Worm (Caenorhabditis elegans): ENCODE measurements around the gene nhr-208.
"Not testable (repeated sequence)": the region's sequence is repeated elsewhere in the genome, so short reads cannot be mapped to it uniquely, and the experiment has no call there.

The nhr-208 gene

ce11 chrV:12120381-12120780 is 26.3 kb downstream of the nhr-208 start, which contains the start of gene C13C4.7:
Gene C13C4.7, minus strand, starts transcription at chrV:12120481.
- TF ChIP-seq B0310.2 (tag; optimal IDR thresholded peaks at IDR 0.05) (no peak), F13C5.2 (tag; optimal IDR thresholded peaks at IDR 0.05) (no peak), ceh-36 (tag; optimal IDR thresholded peaks at IDR 0.05) (no peak), hmbx-1 (tag; optimal IDR thresholded peaks at IDR 0.05) (no peak), sea-1 (GFP tag; conservative IDR thresholded peaks at IDR 0.05) (no peak), tbx-11 (GFP tag; IDR thresholded peaks at IDR 0.05) (no peak), scrt-1 (GFP tag; IDR thresholded peaks at IDR 0.05) (no peak), flt-1 (GFP tag; IDR thresholded peaks at IDR 0.05) (no peak), aly-1 (tag; optimal IDR thresholded peaks at IDR 0.05) (no peak), hmg-4 (GFP tag; optimal IDR thresholded peaks at IDR 0.05) (no peak), tbx-37 (GFP tag; conservative IDR thresholded peaks at IDR 0.05) (no peak), ceh-13 (GFP tag; optimal IDR thresholded peaks at IDR 0.05) (no peak), ets-7 (tag; optimal IDR thresholded peaks at IDR 0.05) (no peak), ama-1 (optimal IDR thresholded peaks at IDR 0.05) (no peak), hnd-1 (tag; optimal IDR thresholded peaks at IDR 0.05) (no peak), pes-1 (GFP tag; IDR thresholded peaks at IDR 0.05) (no peak), tra-4 (tag; optimal IDR thresholded peaks at IDR 0.05) (no peak)

DNA sequence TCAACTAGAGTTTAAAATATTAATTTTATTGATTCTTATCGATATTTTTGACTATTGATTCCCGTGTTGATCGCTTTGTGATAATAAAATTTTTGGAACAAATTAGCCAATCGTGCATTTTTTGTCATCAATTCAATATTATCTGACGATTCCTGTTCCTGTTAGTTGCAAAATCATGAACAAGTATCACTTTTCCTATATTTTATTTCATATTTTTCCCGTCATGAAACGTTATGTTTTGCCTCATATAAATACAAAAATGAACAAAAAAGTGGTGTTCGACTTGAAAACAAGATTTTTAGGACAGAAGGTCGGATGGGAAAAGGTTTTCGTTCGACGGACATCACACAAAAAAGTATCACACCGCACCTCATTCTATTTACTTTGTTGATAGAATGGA is 27.2 kb downstream of the nhr-208 start, which contains the start of gene C13C4.6:
TSS of gene C13C4.6 (plus strand) at position 301 of the 400 bp plus-strand sequence.
- no peak for TF ChIP-seq hmg-4 (GFP tag; optimal IDR thresholded peaks at IDR 0.05)
- no peak for TF ChIP-seq hnd-1 (tag; optimal IDR thresholded peaks at IDR 0.05)
- TF ChIP-seq hmbx-1 (tag; optimal IDR thresholded peaks at IDR 0.05): no peak
- no peak for TF ChIP-seq pes-1 (GFP tag; IDR thresholded peaks at IDR 0.05)
- no peak for TF ChIP-seq ets-7 (tag; optimal IDR thresholded peaks at IDR 0.05)
- TF ChIP-seq ceh-13 (GFP tag; optimal IDR thresholded peaks at IDR 0.05): no peak
- TF ChIP-seq aly-1 (tag; optimal IDR thresholded peaks at IDR 0.05): no peak
- TF ChIP-seq sea-1 (GFP tag; conservative IDR thresholded peaks at IDR 0.05): no peak
- TF ChIP-seq B0310.2 (tag; optimal IDR thresholded peaks at IDR 0.05): no peak

DNA sequence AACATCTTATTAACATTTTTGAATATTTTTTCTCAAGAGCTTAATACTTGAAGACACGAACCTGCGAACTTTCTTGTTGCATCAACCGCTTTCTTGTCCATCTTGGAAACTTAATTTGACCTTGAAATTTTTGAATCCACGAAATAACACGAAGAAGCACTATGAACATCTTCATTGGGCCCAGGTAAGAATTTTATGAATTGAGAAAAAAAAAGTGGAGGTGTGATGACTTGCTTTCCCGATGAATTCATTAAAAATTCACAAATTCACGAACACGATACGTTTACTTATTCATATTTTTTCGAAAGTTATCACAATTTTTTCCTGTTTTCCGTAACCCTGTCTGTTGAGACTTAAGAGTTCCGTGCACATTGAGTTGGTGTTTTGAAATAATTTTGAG is 36.6 kb downstream of the nhr-208 start, which contains the start of gene C27A7.6:
TSS of gene C27A7.6 (minus strand) at position 101 of the 400 bp plus-strand sequence.
- TF ChIP-seq flt-1 (GFP tag; IDR thresholded peaks at IDR 0.05); hmg-4 (GFP tag; optimal IDR thresholded peaks at IDR 0.05); scrt-1 (GFP tag; IDR thresholded peaks at IDR 0.05): not testable (repeated sequence)

- TF ChIP-seq ama-1 (optimal IDR thresholded peaks at IDR 0.05); scrt-1 (GFP tag; IDR thresholded peaks at IDR 0.05); hnd-1 (tag; optimal IDR thresholded peaks at IDR 0.05): not testable (repeated sequence)
Observed at ce11 chrV:12131157-12131556, 37.0 kb downstream of the nhr-208 start, which contains the start of gene enpp-1. Gene enpp-1, plus strand, starts transcription at chrV:12131457.

DNA sequence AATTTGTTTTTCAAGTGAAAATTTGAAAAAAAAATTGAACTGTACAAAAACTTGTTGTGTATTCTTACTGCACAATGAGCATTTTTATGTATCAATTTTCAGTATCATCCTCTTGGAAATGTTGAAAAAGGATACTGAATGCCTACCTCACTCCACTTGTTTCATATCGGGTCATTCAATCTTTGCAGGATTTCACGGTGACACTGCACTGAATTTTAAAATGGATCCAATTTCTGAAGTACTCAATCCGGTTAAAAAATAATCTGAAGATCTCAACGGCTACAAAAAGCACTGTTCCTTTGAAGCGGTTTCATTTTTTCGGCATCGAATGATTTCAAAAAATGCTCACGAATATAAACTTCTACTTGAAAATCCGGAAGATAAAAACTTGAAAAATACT is 43.8 kb downstream of the nhr-208 start:
- no peak for TF ChIP-seq ceh-36 (tag; optimal IDR thresholded peaks at IDR 0.05)
- no peak for TF ChIP-seq hnd-1 (tag; optimal IDR thresholded peaks at IDR 0.05)
- no peak for TF ChIP-seq sea-1 (GFP tag; conservative IDR thresholded peaks at IDR 0.05)
- no peak for TF ChIP-seq tbx-37 (GFP tag; conservative IDR thresholded peaks at IDR 0.05)
- TF ChIP-seq aly-1 (tag; optimal IDR thresholded peaks at IDR 0.05): no peak
- no peak for TF ChIP-seq pes-1 (GFP tag; IDR thresholded peaks at IDR 0.05)
- TF ChIP-seq ceh-13 (GFP tag; optimal IDR thresholded peaks at IDR 0.05): no peak

- TF ChIP-seq hnd-1 (tag; optimal IDR thresholded peaks at IDR 0.05): no peak
- TF ChIP-seq ets-7 (tag; optimal IDR thresholded peaks at IDR 0.05): no peak
- no peak for TF ChIP-seq scrt-1 (GFP tag; IDR thresholded peaks at IDR 0.05)
- TF ChIP-seq F13C5.2 (tag; optimal IDR thresholded peaks at IDR 0.05): no peak
- no peak for TF ChIP-seq ceh-36 (tag; optimal IDR thresholded peaks at IDR 0.05)
- TF ChIP-seq hmbx-1 (tag; optimal IDR thresholded peaks at IDR 0.05): no peak
- TF ChIP-seq tbx-11 (GFP tag; IDR thresholded peaks at IDR 0.05): no peak
- TF ChIP-seq ama-1 (optimal IDR thresholded peaks at IDR 0.05): no peak
- no peak for TF ChIP-seq sea-1 (GFP tag; conservative IDR thresholded peaks at IDR 0.05)
- no peak for TF ChIP-seq flt-1 (GFP tag; IDR thresholded peaks at IDR 0.05)
- TF ChIP-seq hmg-4 (GFP tag; optimal IDR thresholded peaks at IDR 0.05): no peak
- no peak for TF ChIP-seq tbx-37 (GFP tag; conservative IDR thresholded peaks at IDR 0.05)
- no peak for TF ChIP-seq pes-1 (GFP tag; IDR thresholded peaks at IDR 0.05)
- no peak for TF ChIP-seq B0310.2 (tag; optimal IDR thresholded peaks at IDR 0.05)
- TF ChIP-seq tra-4 (tag; optimal IDR thresholded peaks at IDR 0.05): no peak
- TF ChIP-seq aly-1 (tag; optimal IDR thresholded peaks at IDR 0.05): no peak
Observed at ce11 chrV:12140625-12141024, 46.5 kb downstream of the nhr-208 start, which contains the start of gene C27A7.3. Gene C27A7.3, plus strand, starts transcription at chrV:12140925.

All from whole organism, early embryonic.